Worm (Caenorhabditis elegans) whole organism, L1 larva: Measurements from ENCODE around the gene C53C7.3.

Experiments
- ama-1 ChIP-seq: fragments of 150-350 bp; optimal IDR thresholded peaks from 2 replicates; lab custom pipeline; 2014
- jun-1 ChIP-seq: fragments of 150-350 bp; optimal IDR thresholded peaks from 2 replicates; lab custom pipeline; 2014; ENCODE audit warnings: missing biosample characterization, missing genetic modification reagents, missing genetic modification characterization

- no peak for TF ChIP-seq jun-1 (tag; lab: Kevin White, UChicago)
- TF ChIP-seq ama-1: no peak
Measured at ce11 chrX:13071120-13071519, 22.8 kb downstream of the C53C7.3 start, which contains the start of gene cpx-2.
